Fruit fly (Drosophila melanogaster) whole organism, embryonic: Measurements from ENCODE around the gene APP-BP1.

ENCODE experiments used
- Awh ChIP-seq: fragments of 200-800 bp; sonication (Bioruptor generic); IDR thresholded peaks from 2 replicates; pipeline ENCODE4, ENCODE4 v1.3.6; 2022; ENCODE audit warnings: missing biosample characterization, missing genetic modification characterization
- CG11247 ChIP-seq: fragments of 200-800 bp; sonication (Bioruptor generic); IDR thresholded peaks from 2 replicates; pipeline ENCODE4 v1.3.6; 2022; ENCODE audit warnings: missing biosample characterization, missing genetic modification characterization
- CG12219 ChIP-seq: fragments of 200-800 bp; sonication (Bioruptor generic); optimal IDR thresholded peaks from 3 replicates; lab custom pipeline; 2018; ENCODE audit warnings: missing biosample characterization, mild to moderate bottlenecking, missing genetic modification characterization
- CG1602 ChIP-seq: fragments of 200-800 bp; sonication (Bioruptor generic); optimal IDR thresholded peaks from 3 replicates; lab custom pipeline; 2016; ENCODE audit warnings: missing biosample characterization, missing genetic modification characterization
- CG17361 ChIP-seq: fragments of 200-800 bp; sonication (Bioruptor generic); IDR thresholded peaks from 3 replicates; pipeline ENCODE4 v1.3.6; 2022; ENCODE audit warnings: missing biosample characterization, missing genetic modification characterization
- CG17802 ChIP-seq: fragments of 200-800 bp; sonication (Bioruptor generic); optimal IDR thresholded peaks from 2 replicates; lab custom pipeline; 2018; ENCODE audit warnings: missing biosample characterization, mild to moderate bottlenecking, missing genetic modification characterization, moderate library complexity
- CG34422 ChIP-seq: fragments of 200-800 bp; sonication (Bioruptor generic); IDR thresholded peaks from 3 replicates; pipeline ENCODE4 v1.3.6; 2022; ENCODE audit warnings: missing biosample characterization, missing genetic modification characterization
- CG3995 ChIP-seq: fragments of 200-800 bp; sonication (Bioruptor generic); optimal IDR thresholded peaks from 3 replicates; lab custom pipeline; 2016; ENCODE audit warnings: missing biosample characterization, missing genetic modification characterization
- CG4360 ChIP-seq: fragments of 200-800 bp; sonication (Bioruptor generic); IDR thresholded peaks from 2 replicates; pipeline ENCODE4 v1.3.6; 2022; ENCODE audit warnings: missing biosample characterization, missing genetic modification characterization
- CG4707 ChIP-seq: fragments of 200-800 bp; sonication (Bioruptor generic); optimal IDR thresholded peaks from 2 replicates; lab custom pipeline; 2018; ENCODE audit warnings: missing biosample characterization, mild to moderate bottlenecking, missing genetic modification characterization, moderate library complexity
- CG5953 ChIP-seq: fragments of 200-800 bp; sonication (Bioruptor generic); IDR thresholded peaks from 2 replicates; pipeline ENCODE4 v1.3.6; 2022; ENCODE audit warnings: missing biosample characterization, missing genetic modification characterization
- CG6654 ChIP-seq: fragments of 200-800 bp; sonication (Bioruptor generic); optimal IDR thresholded peaks from 2 replicates; lab custom pipeline; 2017; ENCODE audit warnings: missing biosample characterization, mild to moderate bottlenecking, missing genetic modification characterization
- CoRest ChIP-seq: fragments of 200-800 bp; sonication (Bioruptor generic); optimal IDR thresholded peaks from 3 replicates; lab custom pipeline; 2018; ENCODE audit warnings: missing biosample characterization, mild to moderate bottlenecking, missing genetic modification characterization, moderate library complexity
- Dll ChIP-seq: fragments of 200-800 bp; sonication (Bioruptor generic); IDR thresholded peaks from 4 replicates; pipeline ENCODE4 v1.3.6; 2022; ENCODE audit warnings: missing biosample characterization, missing genetic modification characterization; ENCODE audit not compliant: partially characterized antibody
- Eip74EF ChIP-seq, 2 experiments: fragments of 200-800 bp in 1 of 2; fragments of >200 bp in 1 of 2; sonication (Bioruptor generic) in 1 of 2; optimal IDR thresholded peaks; 2 replicates each; lab custom pipeline; 2017 to 2019; ENCODE audit warnings: missing biosample characterization in 2 of 2, missing genetic modification characterization in 2 of 2, mild to moderate bottlenecking in 1 of 2, moderate library complexity in 1 of 2
- Elba2 ChIP-seq: fragments of 200-800 bp; sonication (Bioruptor generic); optimal IDR thresholded peaks from 3 replicates; lab custom pipeline; 2016; ENCODE audit warnings: missing biosample characterization, missing genetic modification characterization
- HLHmδ ChIP-seq: fragments of 200-800 bp; sonication (Bioruptor generic); optimal IDR thresholded peaks from 2 replicates; lab custom pipeline; 2018; ENCODE audit warnings: missing biosample characterization, mild to moderate bottlenecking, missing genetic modification characterization, moderate library complexity
- Hmx ChIP-seq: fragments of 200-800 bp; sonication (Bioruptor generic); optimal IDR thresholded peaks from 2 replicates; lab custom pipeline; 2016; ENCODE audit warnings: missing biosample characterization, missing genetic modification characterization
- Hr51 ChIP-seq, 2 experiments: fragments of 200-800 bp; sonication (Bioruptor generic); optimal IDR thresholded peaks; 2 replicates in 1 of 2; 3 replicates in 1 of 2; lab custom pipeline; 2016 to 2018; ENCODE audit warnings: missing biosample characterization in 2 of 2, missing genetic modification characterization in 2 of 2, mild to moderate bottlenecking in 1 of 2, moderate library complexity in 1 of 2
- Hr78 ChIP-seq, 2 experiments: fragments of 200-800 bp in 1 of 2; fragments of >200 bp in 1 of 2; sonication (Bioruptor generic) in 1 of 2; optimal IDR thresholded peaks; 2 replicates each; lab custom pipeline; 2017 to 2019; ENCODE audit warnings: missing biosample characterization in 2 of 2, missing genetic modification characterization in 2 of 2, mild to moderate bottlenecking in 1 of 2, moderate library complexity in 1 of 2
- Max ChIP-seq: fragments of 200-800 bp; sonication (Bioruptor generic); optimal IDR thresholded peaks from 2 replicates; lab custom pipeline; 2016; ENCODE audit warnings: missing biosample characterization, mild to moderate bottlenecking, missing genetic modification characterization
- Med ChIP-seq: fragments of 200-800 bp; sonication (Bioruptor generic); peaks from one replicate; lab custom pipeline; 2016; ENCODE audit warnings: missing biosample characterization, missing genetic modification characterization, mild to moderate bottlenecking, inconsistent platforms, moderate library complexity
- NFAT ChIP-seq: fragments of 200-800 bp; sonication (Bioruptor generic); IDR thresholded peaks from 2 replicates; pipeline ENCODE4 v1.3.6; 2022; ENCODE audit warnings: missing biosample characterization, missing genetic modification characterization
- Nf-YB ChIP-seq: fragments of 200-800 bp; sonication (Bioruptor generic); optimal IDR thresholded peaks from 3 replicates; lab custom pipeline; 2019; ENCODE audit warnings: missing biosample characterization, mild to moderate bottlenecking, missing genetic modification characterization, moderate library complexity
- Optix ChIP-seq: fragments of 200-800 bp; sonication (Bioruptor generic); IDR thresholded peaks from 3 replicates; pipeline ENCODE4 v1.3.6; 2022; ENCODE audit warnings: missing biosample characterization, missing genetic modification characterization
- al ChIP-seq: fragments of 200-800 bp; sonication (Bioruptor generic); IDR thresholded peaks from 2 replicates; pipeline ENCODE4 v1.3.6; 2022; ENCODE audit warnings: missing biosample characterization, missing genetic modification characterization
- ase ChIP-seq: fragments of 200-800 bp; sonication (Bioruptor generic); IDR thresholded peaks from 3 replicates; pipeline ENCODE4 v1.3.6; 2022; ENCODE audit warnings: missing biosample characterization, missing genetic modification characterization
- ato ChIP-seq: fragments of 200-800 bp; sonication (Bioruptor generic); IDR thresholded peaks from 2 replicates; pipeline ENCODE4 v1.3.6; 2022; ENCODE audit warnings: missing biosample characterization, missing genetic modification characterization; ENCODE audit not compliant: partially characterized antibody
- cad ChIP-seq: fragments of >200 bp; optimal IDR thresholded peaks from 2 replicates; lab custom pipeline; 2017; ENCODE audit warnings: missing biosample characterization, missing genetic modification characterization
- cas ChIP-seq: fragments of 200-800 bp; sonication (Bioruptor generic); IDR thresholded peaks from 2 replicates; pipeline ENCODE4 v1.3.6; 2022; ENCODE audit warnings: missing biosample characterization, missing genetic modification characterization
- cg ChIP-seq: fragments of 200-800 bp; sonication (Bioruptor generic); optimal IDR thresholded peaks from 3 replicates; lab custom pipeline; 2019; ENCODE audit warnings: missing biosample characterization, mild to moderate bottlenecking, missing genetic modification characterization, moderate library complexity
- chinmo ChIP-seq: fragments of 200-800 bp; sonication (Bioruptor generic); IDR thresholded peaks from 4 replicates; pipeline ENCODE4 v1.3.6; 2022; ENCODE audit warnings: missing biosample characterization, missing genetic modification characterization; ENCODE audit not compliant: partially characterized antibody
- crol ChIP-seq: fragments of 200-800 bp; sonication (Bioruptor generic); IDR thresholded peaks from 2 replicates; pipeline ENCODE4 v1.3.6; 2022; ENCODE audit warnings: missing biosample characterization, missing genetic modification characterization
- disco-r ChIP-seq: fragments of 200-800 bp; sonication (Bioruptor generic); optimal IDR thresholded peaks from 2 replicates; lab custom pipeline; 2016; ENCODE audit warnings: missing biosample characterization, missing genetic modification characterization
- dpn ChIP-seq, 2 experiments: fragments of 200-800 bp; sonication (Bioruptor generic); optimal IDR thresholded peaks; 3 replicates each; lab custom pipeline; 2016; ENCODE audit warnings: missing biosample characterization in 2 of 2, missing genetic modification characterization in 2 of 2
- gfzf ChIP-seq: fragments of 200-800 bp; sonication (Bioruptor generic); optimal IDR thresholded peaks from 2 replicates; lab custom pipeline; 2016; ENCODE audit warnings: missing biosample characterization, mild to moderate bottlenecking, missing genetic modification characterization, moderate library complexity
- hbn ChIP-seq: fragments of 200-800 bp; sonication (Bioruptor generic); IDR thresholded peaks from 2 replicates; pipeline ENCODE4 v1.3.6; 2022; ENCODE audit warnings: missing biosample characterization, missing genetic modification characterization; ENCODE audit not compliant: partially characterized antibody
- lmd ChIP-seq: fragments of 200-800 bp; sonication (Bioruptor generic); IDR thresholded peaks from 2 replicates; pipeline ENCODE4 v1.3.6; 2022; ENCODE audit warnings: missing biosample characterization, missing genetic modification characterization
- mam ChIP-seq: fragments of 200-800 bp; sonication (Bioruptor generic); optimal IDR thresholded peaks from 3 replicates; lab custom pipeline; 2016; ENCODE audit warnings: missing biosample characterization, missing genetic modification characterization
- nau ChIP-seq: fragments of 200-800 bp; sonication (Bioruptor generic); optimal IDR thresholded peaks from 3 replicates; lab custom pipeline; 2017; ENCODE audit warnings: missing biosample characterization, mild to moderate bottlenecking, missing genetic modification characterization, missing genetic modification reagents
- sc ChIP-seq, 3 experiments: fragments of >200 bp in 2 of 3; fragments of 200-800 bp in 1 of 3; sonication (Bioruptor generic) in 1 of 3; optimal IDR thresholded peaks; 2 replicates in 2 of 3; 3 replicates in 1 of 3; lab custom pipeline; 2017; ENCODE audit warnings: mild to moderate bottlenecking in 1 of 3, missing biosample characterization in 1 of 3, missing genetic modification characterization in 1 of 3, missing genetic modification reagents in 1 of 3
- shn ChIP-seq: fragments of 200-800 bp; sonication (Bioruptor generic); optimal IDR thresholded peaks from 3 replicates; lab custom pipeline; 2016; ENCODE audit warnings: missing biosample characterization, missing genetic modification characterization
- sim ChIP-seq: fragments of 200-800 bp; sonication (Bioruptor generic); IDR thresholded peaks from 2 replicates; pipeline ENCODE4 v1.3.6; 2022; ENCODE audit warnings: missing biosample characterization, missing genetic modification characterization
- stwl ChIP-seq: fragments of 200-800 bp; sonication (Bioruptor generic); optimal IDR thresholded peaks from 3 replicates; lab custom pipeline; 2018; ENCODE audit warnings: missing biosample characterization, mild to moderate bottlenecking, missing genetic modification characterization, moderate library complexity
- tgo ChIP-seq: fragments of 200-800 bp; sonication (Bioruptor generic); IDR thresholded peaks from 3 replicates; pipeline ENCODE4 v1.3.6; 2022; ENCODE audit warnings: missing biosample characterization, missing genetic modification characterization
- trh ChIP-seq: fragments of 200-800 bp; sonication (Bioruptor generic); optimal IDR thresholded peaks from 2 replicates; lab custom pipeline; 2016; ENCODE audit warnings: missing biosample characterization, missing genetic modification characterization
- vvl ChIP-seq: fragments of 200-800 bp; sonication (Bioruptor generic); IDR thresholded peaks from 2 replicates; pipeline ENCODE4 v1.3.6; 2022; ENCODE audit warnings: missing biosample characterization, missing genetic modification characterization
- z ChIP-seq: fragments of 200-800 bp; sonication (Bioruptor generic); IDR thresholded peaks from 3 replicates; pipeline ENCODE4 v1.3.6; 2022; ENCODE audit warnings: missing biosample characterization, missing genetic modification characterization
- zf30C ChIP-seq: fragments of 200-800 bp; sonication (Bioruptor generic); optimal IDR thresholded peaks from 3 replicates; lab custom pipeline; 2018; ENCODE audit warnings: missing biosample characterization, mild to moderate bottlenecking, missing genetic modification characterization

The APP-BP1 gene

DNA sequence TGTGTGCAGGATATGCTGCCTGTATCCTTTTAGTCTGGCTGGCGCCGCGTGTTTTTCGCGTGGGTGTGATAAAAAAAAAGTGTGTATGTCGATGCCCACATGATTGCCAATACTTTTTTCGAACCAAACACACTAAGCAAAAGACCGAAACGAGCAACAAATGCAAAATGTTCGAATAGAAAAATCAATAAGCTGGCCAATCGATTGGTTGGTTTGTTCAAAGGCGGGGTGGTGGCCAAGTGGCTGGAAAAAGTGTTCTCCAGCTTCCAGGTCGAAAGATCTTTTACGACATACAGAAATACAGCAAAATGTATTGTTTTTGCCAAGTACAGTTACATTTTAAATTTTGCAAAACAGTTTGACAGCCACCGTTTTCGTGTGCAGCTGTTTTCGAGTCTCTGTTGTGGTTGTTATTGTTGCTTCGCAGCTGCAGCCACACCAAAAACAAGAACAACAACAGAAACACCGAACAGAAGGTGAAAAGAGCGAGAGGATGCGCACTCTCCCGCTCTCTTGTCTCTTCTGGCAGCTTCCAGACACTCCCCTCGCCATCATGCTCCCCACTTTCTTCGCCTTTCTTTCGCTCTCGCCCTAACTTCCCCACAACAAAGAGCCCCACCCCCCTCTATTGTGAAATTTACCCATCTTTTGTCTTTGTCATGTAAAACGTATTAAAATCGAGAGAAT lies 25.5 kb downstream of the APP-BP1 start (continued):
- TF ChIP-seq Eip74EF (GFP tag; optimal IDR thresholded peaks at IDR 0.05; lab: Kevin White, UChicago), result no peak
- TF ChIP-seq Med (GFP tag; lab: Kevin White, UChicago), result peak; percentile 3
- TF ChIP-seq Dll, result no peak
- no peak for TF ChIP-seq stwl (tag; lab: Kevin White, UChicago)
- no peak for TF ChIP-seq shn (GFP tag; lab: Kevin White, UChicago)
- no peak for TF ChIP-seq z
- TF ChIP-seq CG17802 (tag; lab: Kevin White, UChicago), result no peak
- no peak for TF ChIP-seq mam
- no peak for TF ChIP-seq CG34422 (GFP tag; lab: Robert Waterston, UW)
- TF ChIP-seq Max (GFP tag; lab: Kevin White, UChicago), result no peak
- no peak for TF ChIP-seq dpn (GFP tag; optimal IDR thresholded peaks at IDR 0.05; lab: Kevin White, UChicago)
- no peak for TF ChIP-seq CG5953 (GFP tag; lab: Robert Waterston, UW)
- no peak for TF ChIP-seq CG12219 (GFP tag; lab: Kevin White, UChicago)
- TF ChIP-seq gfzf (GFP tag; lab: Kevin White, UChicago), result no peak
- no peak for TF ChIP-seq CG17361
- TF ChIP-seq Awh (GFP tag; lab: Robert Waterston, UW), result no peak
- TF ChIP-seq cas (GFP tag; lab: Robert Waterston, UW), result no peak
- peak; percentile 96 for TF ChIP-seq crol
- no peak for TF ChIP-seq cg (GFP tag; lab: Kevin White, UChicago)
- no peak for TF ChIP-seq zf30C
- TF ChIP-seq Elba2 (GFP tag; lab: Kevin White, UChicago), result no peak
- no peak for TF ChIP-seq HLHmδ (GFP tag; lab: Kevin White, UChicago)
- TF ChIP-seq CG4707 (GFP tag; lab: Kevin White, UChicago), result no peak
- TF ChIP-seq tgo (GFP tag; lab: Robert Waterston, UW), result no peak
- TF ChIP-seq sim, result no peak
- no peak for TF ChIP-seq nau
- peak; percentile 84 for TF ChIP-seq CG4360
- TF ChIP-seq disco-r (GFP tag; lab: Kevin White, UChicago), result no peak
- TF ChIP-seq Hr78 (GFP tag; optimal IDR thresholded peaks at IDR 0.05; lab: Kevin White, UChicago), result no peak
- TF ChIP-seq Nf-YB (GFP tag; lab: Kevin White, UChicago), result no peak
- no peak for TF ChIP-seq CoRest
- no peak for TF ChIP-seq sc (optimal IDR thresholded peaks at IDR 0.05; lab: Kevin White, UChicago)
- TF ChIP-seq sc (GFP tag; optimal IDR thresholded peaks at IDR 0.05; lab: Kevin White, UChicago), result no peak
- no peak for TF ChIP-seq lmd (GFP tag; lab: Robert Waterston, UW)
- no peak for TF ChIP-seq hbn (GFP tag; lab: Robert Waterston, UW)
- no peak for TF ChIP-seq vvl
- TF ChIP-seq CG1602 (GFP tag; lab: Kevin White, UChicago), result no peak
- TF ChIP-seq ase (GFP tag; lab: Robert Waterston, UW), result 0 out of 3 replicates have a peak, but pooled peaks have one; percentile 8
- peak; percentile 96 for TF ChIP-seq CG6654 (GFP tag; lab: Kevin White, UChicago)
- 0 out of 2 replicates have a peak, but pooled peaks have one; percentile 37 for TF ChIP-seq ato (GFP tag; lab: Robert Waterston, UW)
- no peak for TF ChIP-seq NFAT (GFP tag; lab: Robert Waterston, UW)
- TF ChIP-seq Optix (GFP tag; lab: Robert Waterston, UW), result no peak
- no peak for TF ChIP-seq al (GFP tag; lab: Robert Waterston, UW)
- 0 out of 4 replicates have a peak, but pooled peaks have one; percentile 31 for TF ChIP-seq chinmo (GFP tag; lab: Robert Waterston, UW)
- no peak for TF ChIP-seq CG3995 (GFP tag; lab: Kevin White, UChicago)
- TF ChIP-seq trh, result no peak
- no peak for TF ChIP-seq Hmx
- TF ChIP-seq CG11247 (GFP tag; lab: Robert Waterston, UW), result no peak
- TF ChIP-seq cad, result peak; percentile 75
- TF ChIP-seq Hr51 (GFP tag; optimal IDR thresholded peaks at IDR 0.05; lab: Kevin White, UChicago), result no peak
